Worm (Caenorhabditis elegans) whole organism, dauer: ENCODE results near the gene T04C12.33.

Source experiments
- unc-62 ChIP-seq: sonication (generic microtip); optimal IDR thresholded peaks from 2 replicates; lab custom pipeline; 2017; ENCODE audit warnings: missing biosample characterization, missing genetic modification reagents, missing genetic modification characterization

The T04C12.33 gene

ce11 chrV:11093163-11094091, 41.4 kb downstream of the T04C12.33 start, which contains the start of gene lact-8:
Gene lact-8 (minus strand): TSS chrV:11093607.
- no peak for TF ChIP-seq unc-62 (GFP tag; lab: Kevin White, UChicago)

ce11 chrV:11094698-11095097, 42.7 kb downstream of the T04C12.33 start:
- TF ChIP-seq unc-62 (GFP tag; lab: Kevin White, UChicago): no peak

- no peak for TF ChIP-seq unc-62 (GFP tag; lab: Kevin White, UChicago)
Observed at ce11 chrV:11095873-11096272, 43.9 kb downstream of the T04C12.33 start, which contains the start of gene Y42A5A.3. Gene Y42A5A.3 (minus strand): TSS chrV:11095973.

- TF ChIP-seq unc-62 (GFP tag; lab: Kevin White, UChicago): no peak
Observed at ce11 chrV:11098599-11098998, 46.6 kb downstream of the T04C12.33 start, which contains the start of gene cdkl-1. Gene cdkl-1 (plus strand): TSS chrV:11098899.
